Worm (Caenorhabditis elegans) whole organism, young adult: Measurements from ENCODE around the gene F19H8.2.
A peak's percentile ranks its signal among the peaks of the same experiment; 100 is the strongest.

ENCODE experiments used
- B0336.3 ChIP-seq: fragments of 200-800 bp; sonication (Bioruptor generic); IDR thresholded peaks from 2 replicates; pipeline ENCODE4 v1.3.6; 2022; ENCODE audit warnings: missing genetic modification characterization, missing compliant biosample characterization
- F49E8.2 ChIP-seq: sonication (generic microtip); optimal IDR thresholded peaks from 3 replicates; lab custom pipeline; 2017; ENCODE audit warnings: missing genetic modification characterization, mild to moderate bottlenecking, missing compliant biosample characterization, antibody characterized with exemption, moderate library complexity; ENCODE audit not compliant: insufficient read depth
- Y53G8AR.9 ChIP-seq: fragments of 200-800 bp; sonication (Bioruptor generic); conservative IDR thresholded peaks from 2 replicates; pipeline ENCODE4 v1.3.6; 2022; ENCODE audit warnings: missing genetic modification reagents, missing genetic modification characterization, missing compliant biosample characterization
- aptf-2 ChIP-seq: fragments of 200-800 bp; sonication (Bioruptor generic); conservative IDR thresholded peaks from 2 replicates; pipeline ENCODE4 v1.3.6; 2022; ENCODE audit warnings: missing genetic modification reagents, missing genetic modification characterization, missing compliant biosample characterization
- bed-2 ChIP-seq: fragments of 200-800 bp; sonication (Bioruptor generic); IDR thresholded peaks from 2 replicates; pipeline ENCODE4 v1.3.6; 2022; ENCODE audit warnings: missing genetic modification reagents, missing genetic modification characterization, missing compliant biosample characterization
- cebp-1 ChIP-seq, 2 experiments: fragments of 200-800 bp in 1 of 2; sonication (Bioruptor generic) in 1 of 2; sonication (generic microtip) in 1 of 2; IDR thresholded peaks in 1 of 2; optimal IDR thresholded peaks in 1 of 2; 2 replicates each; pipeline versions ENCODE4 v1.3.6 to Lab custom; 2017 to 2022; ENCODE audit warnings: missing compliant biosample characterization in 2 of 2, missing genetic modification characterization in 2 of 2, mild to moderate bottlenecking in 1 of 2, missing genetic modification reagents in 1 of 2, moderate library complexity in 1 of 2
- cebp-2 ChIP-seq: fragments of 200-800 bp; sonication (Bioruptor generic); IDR thresholded peaks from 2 replicates; pipeline ENCODE4 v1.3.6; 2022; ENCODE audit warnings: missing genetic modification characterization, missing compliant biosample characterization
- ceh-27 ChIP-seq: fragments of 200-800 bp; sonication (Bioruptor generic); optimal IDR thresholded peaks from 2 replicates; lab custom pipeline; 2018; ENCODE audit warnings: mild to moderate bottlenecking, missing genetic modification characterization, moderate library complexity, missing compliant biosample characterization
- ceh-40 ChIP-seq: fragments of 200-800 bp; sonication (Bioruptor generic); IDR thresholded peaks from 2 replicates; pipeline ENCODE4 v1.3.6; 2022; ENCODE audit warnings: missing genetic modification characterization, missing compliant biosample characterization
- him-1 ChIP-seq: sonication (generic microtip); optimal IDR thresholded peaks from 2 replicates; lab custom pipeline; 2016; ENCODE audit warnings: missing genotype, missing genetic modification reagents, missing genetic modification characterization, missing compliant biosample characterization
- hlh-12 ChIP-seq: sonication (generic microtip); optimal IDR thresholded peaks from 2 replicates; lab custom pipeline; 2016; ENCODE audit warnings: missing genetic modification characterization, missing compliant biosample characterization
- hmg-1.2 ChIP-seq: fragments of 200-800 bp; sonication (Bioruptor generic); IDR thresholded peaks from 2 replicates; pipeline ENCODE4 v1.3.6; 2022; ENCODE audit warnings: missing genetic modification reagents, missing genetic modification characterization, missing compliant biosample characterization
- hmg-20 ChIP-seq: fragments of 200-800 bp; sonication (Bioruptor generic); IDR thresholded peaks from 2 replicates; pipeline ENCODE4 v1.3.6; 2022; ENCODE audit warnings: missing genetic modification reagents, missing genetic modification characterization, missing compliant biosample characterization
- hrde-1 ChIP-seq: sonication (generic microtip); optimal IDR thresholded peaks from 2 replicates; lab custom pipeline; 2016; ENCODE audit warnings: missing genetic modification characterization, mild to moderate bottlenecking, missing compliant biosample characterization, moderate library complexity, missing genotype, missing genetic modification reagents, borderline replicate concordance
- hsf-1 ChIP-seq: fragments of 200-800 bp; sonication (Bioruptor generic); IDR thresholded peaks from 2 replicates; pipeline ENCODE4 v1.3.6; 2022; ENCODE audit warnings: missing genetic modification reagents, missing genetic modification characterization, missing compliant biosample characterization
- lag-1 ChIP-seq: fragments of 200-800 bp; sonication (Bioruptor generic); IDR thresholded peaks from 2 replicates; pipeline ENCODE4 v1.3.6; 2022; ENCODE audit warnings: missing genetic modification reagents, missing genetic modification characterization, missing compliant biosample characterization
- let-526 ChIP-seq: fragments of 200-800 bp; sonication (Bioruptor generic); IDR thresholded peaks from 2 replicates; pipeline ENCODE4 v1.3.6; 2022; ENCODE audit warnings: missing genetic modification reagents, missing genetic modification characterization, missing compliant biosample characterization
- lin-26 ChIP-seq: fragments of 200-800 bp; sonication (Bioruptor generic); IDR thresholded peaks from 2 replicates; pipeline ENCODE4 v1.3.6; 2022; ENCODE audit warnings: missing genetic modification reagents, missing genetic modification characterization, missing compliant biosample characterization
- lin-35 ChIP-seq, 3 experiments: fragments of 150-350 bp in 2 of 3; sonication (generic microtip) in 1 of 3; optimal IDR thresholded peaks; 2 replicates each; lab custom pipeline; 2014 to 2018; ENCODE audit warnings: missing biosample characterization in 3 of 3, missing genetic modification characterization in 3 of 3, missing genetic modification reagents in 3 of 3
- lin-40 ChIP-seq: sonication (generic microtip); optimal IDR thresholded peaks from 2 replicates; lab custom pipeline; 2016; ENCODE audit warnings: missing genetic modification characterization, mild to moderate bottlenecking, missing compliant biosample characterization, missing genotype, missing genetic modification reagents
- madf-6 ChIP-seq: fragments of 200-800 bp; sonication (Bioruptor generic); IDR thresholded peaks from 2 replicates; pipeline ENCODE4 v1.3.6; 2022; ENCODE audit warnings: missing genetic modification reagents, missing genetic modification characterization, missing compliant biosample characterization
- nfya-1 ChIP-seq: sonication (generic microtip); optimal IDR thresholded peaks from 2 replicates; lab custom pipeline; 2017; ENCODE audit warnings: antibody characterized with exemption, missing compliant biosample characterization, missing genetic modification characterization, borderline replicate concordance; ENCODE audit not compliant: insufficient read depth
- nfya-2 ChIP-seq: fragments of 200-800 bp; sonication (Bioruptor generic); IDR thresholded peaks from 2 replicates; pipeline ENCODE4 v1.3.6; 2022; ENCODE audit warnings: missing genetic modification reagents, missing genetic modification characterization, missing compliant biosample characterization
- pbrm-1 ChIP-seq: fragments of 200-800 bp; sonication (Bioruptor generic); IDR thresholded peaks from 2 replicates; pipeline ENCODE4 v1.3.6; 2022; ENCODE audit warnings: missing genetic modification reagents, missing genetic modification characterization, missing compliant biosample characterization
- sdz-38 ChIP-seq: sonication (generic microtip); optimal IDR thresholded peaks from 2 replicates; lab custom pipeline; 2016; ENCODE audit warnings: missing genotype, missing genetic modification characterization, missing compliant biosample characterization
- sea-2 ChIP-seq: fragments of 200-800 bp; sonication (Bioruptor generic); IDR thresholded peaks from 2 replicates; pipeline ENCODE4 v1.3.6; 2022; ENCODE audit warnings: missing genetic modification characterization, missing compliant biosample characterization
- snpc-4 ChIP-seq, 5 experiments: fragments of 150-350 bp in 1 of 5; sonication (generic microtip) in 4 of 5; optimal IDR thresholded peaks; 2 replicates each; lab custom pipeline; 2014 to 2018; ENCODE audit warnings: missing genetic modification characterization in 5 of 5, missing biosample characterization in 3 of 5, antibody characterized with exemption in 2 of 5, mild to moderate bottlenecking in 2 of 5, missing compliant biosample characterization in 2 of 5, missing genotype in 2 of 5, moderate library complexity in 2 of 5, missing genetic modification reagents in 1 of 5
- unc-130 ChIP-seq: sonication (generic microtip); optimal IDR thresholded peaks from 2 replicates; lab custom pipeline; 2016; ENCODE audit warnings: missing genetic modification reagents, missing genetic modification characterization, missing compliant biosample characterization
- unc-62 ChIP-seq: fragments of 150-350 bp; optimal IDR thresholded peaks from 2 replicates; lab custom pipeline; 2014; ENCODE audit warnings: missing biosample characterization, missing genetic modification reagents, missing genetic modification characterization
- ztf-18 ChIP-seq: sonication (generic microtip); optimal IDR thresholded peaks from 2 replicates; lab custom pipeline; 2016; ENCODE audit warnings: missing genotype, mild to moderate bottlenecking, missing genetic modification characterization, missing compliant biosample characterization
- ztf-22 ChIP-seq: fragments of 200-800 bp; sonication (Bioruptor generic); optimal IDR thresholded peaks from 2 replicates; lab custom pipeline; 2018; ENCODE audit warnings: mild to moderate bottlenecking, missing genetic modification characterization, moderate library complexity, missing compliant biosample characterization
- ztf-26 ChIP-seq: sonication (generic microtip); optimal IDR thresholded peaks from 2 replicates; lab custom pipeline; 2017; ENCODE audit warnings: missing genetic modification characterization, missing compliant biosample characterization
- ztf-6 ChIP-seq: fragments of 200-800 bp; sonication (Bioruptor generic); IDR thresholded peaks from 2 replicates; pipeline ENCODE4 v1.3.6; 2022; ENCODE audit warnings: missing genetic modification reagents, missing genetic modification characterization, missing compliant biosample characterization

The F19H8.2 gene

ce11 chrII:14605479-14605878 is at the start of gene F19H8.2:
TSS of gene F19H8.2 (minus strand) at chrII:14605869.
- TF ChIP-seq unc-62 (GFP tag; lab: Kevin White, UChicago) (no peak), lin-26 (GFP tag; lab: Robert Waterston, UW) (no peak), ceh-27 (GFP tag; lab: Kevin White, UChicago) (peak; percentile 32), Y53G8AR.9 (GFP tag; lab: Robert Waterston, UW) (0 out of 2 replicates have a peak, but pooled peaks have one; percentile 34), ztf-22 (GFP tag; lab: Kevin White, UChicago) (no peak), hsf-1 (no peak), lag-1 (GFP tag; lab: Robert Waterston, UW) (no peak)

ce11 chrII:14647550-14647949 is 41.9 kb upstream of the F19H8.2 start:
- no peak for TF ChIP-seq sdz-38 (tag; lab: Kevin White, UChicago)
- TF ChIP-seq hlh-12 (tag; lab: Kevin White, UChicago), result no peak
- TF ChIP-seq bed-2 (GFP tag; lab: Robert Waterston, UW), result no peak
- TF ChIP-seq lin-40 (tag; lab: Kevin White, UChicago), result no peak
- TF ChIP-seq unc-62 (GFP tag; lab: Kevin White, UChicago), result no peak
- no peak for TF ChIP-seq nfya-1 (tag; lab: Kevin White, UChicago)
- no peak for TF ChIP-seq let-526 (GFP tag; lab: Robert Waterston, UW)
- TF ChIP-seq aptf-2 (GFP tag; lab: Robert Waterston, UW), result no peak
- no peak for TF ChIP-seq cebp-1 (GFP tag; IDR thresholded peaks at IDR 0.05; lab: Robert Waterston, UW)
- no peak for TF ChIP-seq cebp-1 (tag; optimal IDR thresholded peaks at IDR 0.05; lab: Kevin White, UChicago)
- no peak for TF ChIP-seq hrde-1 (tag; lab: Kevin White, UChicago)
- TF ChIP-seq ztf-26 (tag; lab: Kevin White, UChicago), result no peak
- no peak for TF ChIP-seq B0336.3 (GFP tag; lab: Robert Waterston, UW)
- no peak for TF ChIP-seq lin-35 (GFP tag; optimal IDR thresholded peaks at IDR 0.05; lab: Kevin White, UChicago)
- no peak for TF ChIP-seq F49E8.2 (tag; lab: Kevin White, UChicago)
- TF ChIP-seq hmg-1.2 (GFP tag; lab: Robert Waterston, UW), result no peak
- no peak for TF ChIP-seq pbrm-1 (GFP tag; lab: Robert Waterston, UW)
- no peak for TF ChIP-seq unc-130 (GFP tag; lab: Kevin White, UChicago)
- no peak for TF ChIP-seq him-1
- no peak for TF ChIP-seq madf-6 (GFP tag; lab: Robert Waterston, UW)
- TF ChIP-seq sea-2 (GFP tag; lab: Robert Waterston, UW), result no peak

ce11 chrII:14645290-14645689 is 39.6 kb upstream of the F19H8.2 start:
- TF ChIP-seq snpc-4 (GFP tag; optimal IDR thresholded peaks at IDR 0.05; lab: Kevin White, UChicago) (no peak), snpc-4 (tag; optimal IDR thresholded peaks at IDR 0.05; lab: Kevin White, UChicago) (peak in 2 of 4 experiments; percentile 15 to 40), ztf-6 (GFP tag; lab: Robert Waterston, UW) (no peak), hmg-1.2 (GFP tag; lab: Robert Waterston, UW) (peak; percentile 74; the same call in 1 of the 2 replicates), cebp-1 (GFP tag; IDR thresholded peaks at IDR 0.05; lab: Robert Waterston, UW) (no peak), cebp-1 (tag; optimal IDR thresholded peaks at IDR 0.05; lab: Kevin White, UChicago) (peak; percentile 64)

ce11 chrII:14644465-14644864 is 38.8 kb upstream of the F19H8.2 start:
- TF ChIP-seq hmg-1.2 (GFP tag; lab: Robert Waterston, UW) (no peak), hlh-12 (tag; lab: Kevin White, UChicago) (no peak), nfya-2 (GFP tag; lab: Robert Waterston, UW) (no peak), ceh-40 (GFP tag; lab: Robert Waterston, UW) (no peak), sea-2 (GFP tag; lab: Robert Waterston, UW) (no peak), pbrm-1 (GFP tag; lab: Robert Waterston, UW) (no peak), ztf-18 (tag; lab: Kevin White, UChicago) (no peak), hmg-20 (GFP tag; lab: Robert Waterston, UW) (no peak), lin-40 (tag; lab: Kevin White, UChicago) (no peak), aptf-2 (GFP tag; lab: Robert Waterston, UW) (no peak), cebp-2 (GFP tag; lab: Robert Waterston, UW) (no peak)
